Worm (Caenorhabditis elegans) whole organism, young adult: ENCODE measurements around the gene Y41D4A.1.

Experiments used
- B0035.1 ChIP-seq: sonication (generic microtip); optimal IDR thresholded peaks from 2 replicates; lab custom pipeline; 2016; ENCODE audit warnings: missing genetic modification characterization, mild to moderate bottlenecking, missing compliant biosample characterization, missing genotype, missing genetic modification reagents
- B0336.3 ChIP-seq: fragments of 200-800 bp; sonication (Bioruptor generic); IDR thresholded peaks from 2 replicates; pipeline ENCODE4 v1.3.6; 2022; ENCODE audit warnings: missing genetic modification characterization, missing compliant biosample characterization
- C06A6.2 ChIP-seq: fragments of 200-800 bp; sonication (Bioruptor generic); conservative IDR thresholded peaks from 2 replicates; pipeline ENCODE4 v1.3.6; 2022; ENCODE audit warnings: missing genetic modification characterization, missing compliant biosample characterization
- C17E4.6 ChIP-seq: fragments of 200-800 bp; sonication (Bioruptor generic); IDR thresholded peaks from 2 replicates; pipeline ENCODE4 v1.3.6; 2022; ENCODE audit warnings: missing genetic modification reagents, missing genetic modification characterization, missing compliant biosample characterization
- F33H1.4 ChIP-seq: fragments of 200-800 bp; sonication (Bioruptor generic); IDR thresholded peaks from 2 replicates; pipeline ENCODE4 v1.3.6; 2022; ENCODE audit warnings: missing genetic modification reagents, missing genetic modification characterization, missing compliant biosample characterization
- F49E8.2 ChIP-seq: sonication (generic microtip); optimal IDR thresholded peaks from 3 replicates; lab custom pipeline; 2017; ENCODE audit warnings: missing genetic modification characterization, mild to moderate bottlenecking, missing compliant biosample characterization, antibody characterized with exemption, moderate library complexity; ENCODE audit not compliant: insufficient read depth
- F52B5.7 ChIP-seq: sonication (generic microtip); optimal IDR thresholded peaks from 2 replicates; lab custom pipeline; 2016; ENCODE audit warnings: mild to moderate bottlenecking, missing genetic modification characterization, missing compliant biosample characterization
- T26A5.8 ChIP-seq: sonication (generic microtip); optimal IDR thresholded peaks from 2 replicates; lab custom pipeline; 2016; ENCODE audit warnings: missing genetic modification characterization, missing compliant biosample characterization
- Y53G8AR.9 ChIP-seq: fragments of 200-800 bp; sonication (Bioruptor generic); conservative IDR thresholded peaks from 2 replicates; pipeline ENCODE4 v1.3.6; 2022; ENCODE audit warnings: missing genetic modification reagents, missing genetic modification characterization, missing compliant biosample characterization
- Y67H2A.10 ChIP-seq: fragments of 200-800 bp; sonication (Bioruptor generic); conservative IDR thresholded peaks from 2 replicates; pipeline ENCODE4 v1.3.6; 2022; ENCODE audit warnings: missing genetic modification reagents, missing genetic modification characterization, missing compliant biosample characterization
- Y79H2A.3 ChIP-seq: fragments of 200-800 bp; sonication (Bioruptor generic); conservative IDR thresholded peaks from 2 replicates; pipeline ENCODE4 v1.3.6; 2022; ENCODE audit warnings: missing genetic modification reagents, missing genetic modification characterization, missing compliant biosample characterization
- atf-7 ChIP-seq: sonication (generic microtip); optimal IDR thresholded peaks from 2 replicates; lab custom pipeline; 2017; ENCODE audit warnings: mild to moderate bottlenecking, missing genetic modification characterization, missing compliant biosample characterization
- athp-1 ChIP-seq: sonication (generic microtip); optimal IDR thresholded peaks from 2 replicates; lab custom pipeline; 2017; ENCODE audit warnings: mild to moderate bottlenecking, missing genetic modification characterization, missing compliant biosample characterization
- attf-3 ChIP-seq: fragments of 200-800 bp; sonication (Bioruptor generic); conservative IDR thresholded peaks from 2 replicates; pipeline ENCODE4 v1.3.6; 2022; ENCODE audit warnings: missing genetic modification reagents, missing genetic modification characterization, missing compliant biosample characterization
- attf-6 ChIP-seq: fragments of 200-800 bp; sonication (Bioruptor generic); IDR thresholded peaks from 2 replicates; pipeline ENCODE4 v1.3.6; 2022; ENCODE audit warnings: missing genetic modification reagents, missing genetic modification characterization, missing compliant biosample characterization
- cebp-1 ChIP-seq, 2 experiments: fragments of 200-800 bp in 1 of 2; sonication (Bioruptor generic) in 1 of 2; sonication (generic microtip) in 1 of 2; IDR thresholded peaks in 1 of 2; optimal IDR thresholded peaks in 1 of 2; 2 replicates each; pipeline versions ENCODE4 v1.3.6 to Lab custom; 2017 to 2022; ENCODE audit warnings: missing compliant biosample characterization in 2 of 2, missing genetic modification characterization in 2 of 2, mild to moderate bottlenecking in 1 of 2, missing genetic modification reagents in 1 of 2, moderate library complexity in 1 of 2
- ceh-27 ChIP-seq: fragments of 200-800 bp; sonication (Bioruptor generic); optimal IDR thresholded peaks from 2 replicates; lab custom pipeline; 2018; ENCODE audit warnings: mild to moderate bottlenecking, missing genetic modification characterization, moderate library complexity, missing compliant biosample characterization
- chd-7 ChIP-seq: sonication (generic microtip); optimal IDR thresholded peaks from 2 replicates; lab custom pipeline; 2016; ENCODE audit warnings: mild to moderate bottlenecking, missing genetic modification characterization, moderate library complexity, missing compliant biosample characterization
- dpl-1 ChIP-seq: fragments of 150-350 bp; optimal IDR thresholded peaks from 2 replicates; lab custom pipeline; 2014; ENCODE audit warnings: missing biosample characterization, missing genetic modification reagents, missing genetic modification characterization
- efl-1 ChIP-seq: fragments of 150-350 bp; optimal IDR thresholded peaks from 2 replicates; lab custom pipeline; 2014; ENCODE audit warnings: missing biosample characterization, missing genetic modification reagents, missing genetic modification characterization
- egrh-3 ChIP-seq: fragments of 200-800 bp; sonication (Bioruptor generic); IDR thresholded peaks from 2 replicates; pipeline ENCODE4 v1.3.6; 2022; ENCODE audit warnings: missing genetic modification reagents, missing genetic modification characterization, missing compliant biosample characterization
- lag-1 ChIP-seq: fragments of 200-800 bp; sonication (Bioruptor generic); IDR thresholded peaks from 2 replicates; pipeline ENCODE4 v1.3.6; 2022; ENCODE audit warnings: missing genetic modification reagents, missing genetic modification characterization, missing compliant biosample characterization
- lin-26 ChIP-seq: fragments of 200-800 bp; sonication (Bioruptor generic); IDR thresholded peaks from 2 replicates; pipeline ENCODE4 v1.3.6; 2022; ENCODE audit warnings: missing genetic modification reagents, missing genetic modification characterization, missing compliant biosample characterization
- lin-54 ChIP-seq: fragments of 200-800 bp; sonication (Bioruptor generic); optimal IDR thresholded peaks from 2 replicates; lab custom pipeline; 2018; ENCODE audit warnings: mild to moderate bottlenecking, missing genetic modification characterization, missing compliant biosample characterization
- lsl-1 ChIP-seq: fragments of 200-800 bp; sonication (Bioruptor generic); optimal IDR thresholded peaks from 2 replicates; lab custom pipeline; 2018; ENCODE audit warnings: mild to moderate bottlenecking, missing genetic modification characterization, moderate library complexity, missing compliant biosample characterization
- lsy-27 ChIP-seq: sonication (generic microtip); optimal IDR thresholded peaks from 2 replicates; lab custom pipeline; 2017; ENCODE audit warnings: missing genetic modification characterization, mild to moderate bottlenecking, missing compliant biosample characterization, antibody characterized with exemption, missing genotype, borderline replicate concordance; ENCODE audit not compliant: insufficient read depth
- madf-10 ChIP-seq: sonication (generic microtip); optimal IDR thresholded peaks from 2 replicates; lab custom pipeline; 2016; ENCODE audit warnings: mild to moderate bottlenecking, missing genetic modification characterization, missing compliant biosample characterization
- madf-6 ChIP-seq: fragments of 200-800 bp; sonication (Bioruptor generic); IDR thresholded peaks from 2 replicates; pipeline ENCODE4 v1.3.6; 2022; ENCODE audit warnings: missing genetic modification reagents, missing genetic modification characterization, missing compliant biosample characterization
- madf-8 ChIP-seq: fragments of 200-800 bp; sonication (Bioruptor generic); conservative IDR thresholded peaks from 2 replicates; pipeline ENCODE4 v1.3.6; 2022; ENCODE audit warnings: missing genetic modification reagents, missing genetic modification characterization, missing compliant biosample characterization
- mcd-1 ChIP-seq: fragments of 200-800 bp; sonication (Bioruptor generic); IDR thresholded peaks from 2 replicates; pipeline ENCODE4 v1.3.6; 2022; ENCODE audit warnings: missing genetic modification reagents, missing genetic modification characterization, missing compliant biosample characterization
- mes-4 ChIP-seq: sonication (generic microtip); optimal IDR thresholded peaks from 2 replicates; lab custom pipeline; 2016; ENCODE audit warnings: missing genotype, missing genetic modification characterization, missing compliant biosample characterization
- nfyb-1 ChIP-seq: fragments of 200-800 bp; sonication (Bioruptor generic); IDR thresholded peaks from 2 replicates; pipeline ENCODE4 v1.3.6; 2022; ENCODE audit warnings: missing genetic modification reagents, missing genetic modification characterization, missing compliant biosample characterization
- nhr-120 ChIP-seq: fragments of 200-800 bp; sonication (Bioruptor generic); IDR thresholded peaks from 2 replicates; pipeline ENCODE4 v1.3.6; 2022; ENCODE audit warnings: missing genetic modification characterization, missing compliant biosample characterization
- nhr-80 ChIP-seq: sonication (generic microtip); optimal IDR thresholded peaks from 2 replicates; lab custom pipeline; 2016; ENCODE audit warnings: missing genetic modification characterization, missing compliant biosample characterization
- pbrm-1 ChIP-seq: fragments of 200-800 bp; sonication (Bioruptor generic); IDR thresholded peaks from 2 replicates; pipeline ENCODE4 v1.3.6; 2022; ENCODE audit warnings: missing genetic modification reagents, missing genetic modification characterization, missing compliant biosample characterization
- rec-8 ChIP-seq, 2 experiments: sonication (generic microtip); optimal IDR thresholded peaks; 2 replicates each; lab custom pipeline; 2016; ENCODE audit warnings: mild to moderate bottlenecking in 2 of 2, missing genetic modification characterization in 2 of 2, missing genetic modification reagents in 2 of 2, missing genotype in 2 of 2, missing biosample characterization in 1 of 2, missing compliant biosample characterization in 1 of 2, moderate library complexity in 1 of 2
- snpc-1.3 ChIP-seq: sonication (generic microtip); optimal IDR thresholded peaks from 2 replicates; lab custom pipeline; 2017; ENCODE audit warnings: missing genetic modification characterization, mild to moderate bottlenecking, missing compliant biosample characterization, antibody characterized with exemption, moderate library complexity, missing genotype, missing genetic modification reagents; ENCODE audit not compliant: insufficient read depth
- snpc-3.4 ChIP-seq: sonication (generic microtip); optimal IDR thresholded peaks from 2 replicates; lab custom pipeline; 2017; ENCODE audit warnings: missing genetic modification characterization, mild to moderate bottlenecking, missing compliant biosample characterization, antibody characterized with exemption, moderate library complexity, missing genotype, missing genetic modification reagents
- tbx-9 ChIP-seq: sonication (generic microtip); optimal IDR thresholded peaks from 2 replicates; lab custom pipeline; 2016; ENCODE audit warnings: borderline replicate concordance, missing genetic modification characterization, inconsistent platforms, missing compliant biosample characterization
- tlf-1 ChIP-seq: fragments of 200-800 bp; sonication (Bioruptor generic); optimal IDR thresholded peaks from 2 replicates; lab custom pipeline; 2018; ENCODE audit warnings: mild to moderate bottlenecking, missing genetic modification characterization, missing compliant biosample characterization
- zfh-2 ChIP-seq: fragments of 200-800 bp; sonication (Bioruptor generic); conservative IDR thresholded peaks from 2 replicates; pipeline ENCODE4 v1.3.6; 2022; ENCODE audit warnings: missing genetic modification reagents, missing genetic modification characterization, missing compliant biosample characterization
- ztf-6 ChIP-seq: fragments of 200-800 bp; sonication (Bioruptor generic); IDR thresholded peaks from 2 replicates; pipeline ENCODE4 v1.3.6; 2022; ENCODE audit warnings: missing genetic modification reagents, missing genetic modification characterization, missing compliant biosample characterization

Y41D4A.1 gene

ce11 chrIV:1725888-1726287, 46.1 kb upstream of the Y41D4A.1 start, which contains the start of gene K08D12.8:
TSS of gene K08D12.8 (plus strand) at chrIV:1726188.
- TF ChIP-seq egrh-3 (no peak), ztf-6 (GFP tag; lab: Robert Waterston, UW) (no peak), rec-8 (tag; optimal IDR thresholded peaks at IDR 0.05; lab: Kevin White, UChicago) (no peak), Y67H2A.10 (GFP tag; lab: Robert Waterston, UW) (no peak), nhr-120 (no peak), attf-6 (GFP tag; lab: Robert Waterston, UW) (no peak), madf-6 (GFP tag; lab: Robert Waterston, UW) (no peak), nhr-80 (tag; lab: Kevin White, UChicago) (no peak)

- TF ChIP-seq nfyb-1 (GFP tag; lab: Robert Waterston, UW) (0 out of 2 replicates have a peak, but pooled peaks have one; percentile 27), Y79H2A.3 (0 out of 2 replicates have a peak, but pooled peaks have one; percentile 37), atf-7 (peak; percentile 37), F33H1.4 (GFP tag; lab: Robert Waterston, UW) (0 out of 2 replicates have a peak, but pooled peaks have one; percentile 7), mcd-1 (GFP tag; lab: Robert Waterston, UW) (0 out of 2 replicates have a peak, but pooled peaks have one; percentile 16), lin-26 (GFP tag; lab: Robert Waterston, UW) (peak; percentile 31; the same call in 1 of the 2 replicates), F49E8.2 (tag; lab: Kevin White, UChicago) (no peak), B0336.3 (GFP tag; lab: Robert Waterston, UW) (peak; percentile 79), madf-6 (GFP tag; lab: Robert Waterston, UW) (peak; percentile 50; the same call in 1 of the 2 replicates), cebp-1 (GFP tag; IDR thresholded peaks at IDR 0.05; lab: Robert Waterston, UW) (no peak), cebp-1 (tag; optimal IDR thresholded peaks at IDR 0.05; lab: Kevin White, UChicago) (peak; percentile 29), mes-4 (tag; lab: Kevin White, UChicago) (no peak), efl-1 (GFP tag; lab: Kevin White, UChicago) (peak; percentile 25), athp-1 (tag; lab: Kevin White, UChicago) (peak; percentile 14), lin-54 (GFP tag; lab: Kevin White, UChicago) (no peak), C17E4.6 (GFP tag; lab: Robert Waterston, UW) (0 out of 2 replicates have a peak, but pooled peaks have one; percentile 38), F52B5.7 (tag; lab: Kevin White, UChicago) (peak; percentile 9), tbx-9 (tag; lab: Kevin White, UChicago) (no peak)
Observed at ce11 chrIV:1727538-1728072, 44.3 kb upstream of the Y41D4A.1 start.

- TF ChIP-seq lsl-1 (GFP tag; lab: Kevin White, UChicago) (peak; percentile 95), ceh-27 (GFP tag; lab: Kevin White, UChicago) (peak; percentile 6), dpl-1 (GFP tag; lab: Kevin White, UChicago) (peak; percentile 69), B0035.1 (no peak), C06A6.2 (GFP tag; lab: Robert Waterston, UW) (no peak), tlf-1 (GFP tag; lab: Kevin White, UChicago) (peak; percentile 77), madf-8 (peak; percentile 80), B0336.3 (GFP tag; lab: Robert Waterston, UW) (peak; percentile 73; the same call in 1 of the 2 replicates), lag-1 (GFP tag; lab: Robert Waterston, UW) (no peak), lin-54 (GFP tag; lab: Kevin White, UChicago) (peak; percentile 92), attf-6 (GFP tag; lab: Robert Waterston, UW) (no peak), snpc-1.3 (tag; lab: Kevin White, UChicago) (peak; percentile 46), attf-3 (GFP tag; lab: Robert Waterston, UW) (peak; percentile 71), lsy-27 (tag; lab: Kevin White, UChicago) (no peak), T26A5.8 (tag; lab: Kevin White, UChicago) (no peak), zfh-2 (GFP tag; lab: Robert Waterston, UW) (peak; percentile 79), Y53G8AR.9 (GFP tag; lab: Robert Waterston, UW) (peak; percentile 64; the same call in 1 of the 2 replicates), chd-7 (tag; lab: Kevin White, UChicago) (no peak), mcd-1 (GFP tag; lab: Robert Waterston, UW) (peak; percentile 95), pbrm-1 (peak; percentile 43; the same call in 1 of the 2 replicates), madf-10 (no peak), snpc-3.4 (peak; percentile 25), efl-1 (GFP tag; lab: Kevin White, UChicago) (peak; percentile 88), cebp-1 (GFP tag; IDR thresholded peaks at IDR 0.05; lab: Robert Waterston, UW) (no peak), cebp-1 (tag; optimal IDR thresholded peaks at IDR 0.05; lab: Kevin White, UChicago) (peak; percentile 65)
Observed at ce11 chrIV:1738324-1738730, 33.6 kb upstream of the Y41D4A.1 start.
